Worm (Caenorhabditis elegans): ENCODE measurements around the gene Y119D3B.21.

The Y119D3B.21 gene

ce11 chrIII:1205421-1205820 is 9.4 kb upstream of the Y119D3B.21 start:
- no peak for TF ChIP-seq nhr-11 (tag; optimal IDR thresholded peaks at IDR 0.05)
- TF ChIP-seq ama-1 (optimal IDR thresholded peaks at IDR 0.05) = no peak

ce11 chrIII:1206331-1206730 is 8.5 kb upstream of the Y119D3B.21 start:
- TF ChIP-seq R02D3.7 (tag; optimal IDR thresholded peaks at IDR 0.05) (no peak), ceh-28 (tag; optimal IDR thresholded peaks at IDR 0.05) (peak; percentile 81)

DNA sequence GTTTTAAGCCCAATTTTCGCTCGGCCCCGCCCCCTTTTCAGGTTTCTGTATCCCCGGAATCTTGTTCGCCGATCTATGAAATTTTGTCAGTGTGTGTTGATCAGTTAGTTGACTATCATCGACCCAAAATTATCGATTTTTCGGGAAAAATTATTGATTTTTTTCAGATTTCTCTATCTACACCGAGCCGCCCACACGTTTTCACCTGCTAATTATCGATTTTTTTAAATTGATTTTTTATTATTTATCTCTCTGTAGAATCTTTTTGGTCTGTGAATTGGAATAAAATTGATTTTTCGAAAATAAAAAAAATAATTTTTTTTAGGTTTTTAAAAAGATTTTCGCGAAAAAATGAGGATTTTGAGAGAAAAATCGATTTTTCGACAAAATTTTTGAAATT is 7.8 kb upstream of the Y119D3B.21 start:
- TF ChIP-seq ceh-28 (tag; optimal IDR thresholded peaks at IDR 0.05) = peak; percentile 83
- no peak for TF ChIP-seq daf-12 (tag; optimal IDR thresholded peaks at IDR 0.05)

- TF ChIP-seq ceh-82 (tag; optimal IDR thresholded peaks at IDR 0.05) (no peak), nhr-25 (tag; optimal IDR thresholded peaks at IDR 0.05) (peak; percentile 9), nfya-1 (tag; optimal IDR thresholded peaks at IDR 0.05; ENCODE audit: insufficient read depth) (peak; percentile 6), lin-15B (tag; optimal IDR thresholded peaks at IDR 0.05) (peak; percentile 67), elt-2 (tag; optimal IDR thresholded peaks at IDR 0.05) (no peak), hmg-11 (tag; optimal IDR thresholded peaks at IDR 0.05) (peak; percentile 24), elt-1 (tag; optimal IDR thresholded peaks at IDR 0.05) (no peak), egl-5 (tag; optimal IDR thresholded peaks at IDR 0.05) (peak; percentile 61), pha-4 (tag; optimal IDR thresholded peaks at IDR 0.05) (peak; percentile 32), egl-27 (tag; optimal IDR thresholded peaks at IDR 0.05) (no peak)
Measured at ce11 chrIII:1207852-1208251, 6.9 kb upstream of the Y119D3B.21 start, which contains the start of gene orc-3. TSS of gene orc-3 (plus strand) at chrIII:1208133.

DNA sequence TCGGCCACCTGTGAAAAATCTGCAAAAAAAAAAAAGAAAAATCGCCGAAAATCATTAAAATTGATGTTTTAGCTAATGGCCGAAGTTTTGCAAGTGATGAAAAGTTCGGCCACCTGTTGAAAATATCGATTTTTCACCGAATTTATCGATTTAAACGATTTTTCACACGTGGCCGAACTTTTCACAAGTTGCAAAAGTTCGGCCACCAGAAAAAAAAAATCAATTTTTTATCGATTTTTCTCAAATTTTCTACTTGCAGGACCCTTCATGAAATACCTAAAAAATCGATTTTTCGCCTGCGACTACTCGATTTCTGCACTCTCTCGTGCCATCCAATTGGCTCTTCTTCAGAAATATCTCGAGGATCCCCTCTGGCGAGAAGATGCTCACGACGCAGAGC is 4.2 kb upstream of the Y119D3B.21 start:
- TF ChIP-seq tbx-2 (tag; optimal IDR thresholded peaks at IDR 0.05) = no peak
- peak; percentile 62 for TF ChIP-seq ceh-28 (tag; optimal IDR thresholded peaks at IDR 0.05)

ce11 chrIII:1214121-1214673 is 603 bp upstream of the Y119D3B.21 start:
- no peak for TF ChIP-seq sea-2 (GFP tag; optimal IDR thresholded peaks at IDR 0.05)
- no peak for TF ChIP-seq unc-39 (tag; optimal IDR thresholded peaks at IDR 0.05)
- TF ChIP-seq nhr-67 (tag; optimal IDR thresholded peaks at IDR 0.05) = no peak
- TF ChIP-seq elt-3 (tag; optimal IDR thresholded peaks at IDR 0.05) = no peak
- no peak for TF ChIP-seq R02D3.7 (tag; optimal IDR thresholded peaks at IDR 0.05)
- no peak for TF ChIP-seq nhr-25 (tag; optimal IDR thresholded peaks at IDR 0.05)
- no peak for TF ChIP-seq ama-1 (optimal IDR thresholded peaks at IDR 0.05)
- TF ChIP-seq ceh-16 (tag; optimal IDR thresholded peaks at IDR 0.05) = no peak
- TF ChIP-seq nfya-1 (tag; optimal IDR thresholded peaks at IDR 0.05; ENCODE audit: insufficient read depth) = no peak
- no peak for TF ChIP-seq nhr-11 (tag; optimal IDR thresholded peaks at IDR 0.05)
- no peak for TF ChIP-seq tbx-2 (tag; optimal IDR thresholded peaks at IDR 0.05)
- TF ChIP-seq ceh-9 (tag; optimal IDR thresholded peaks at IDR 0.05) = no peak
- no peak for TF ChIP-seq daf-12 (tag; optimal IDR thresholded peaks at IDR 0.05)

DNA sequence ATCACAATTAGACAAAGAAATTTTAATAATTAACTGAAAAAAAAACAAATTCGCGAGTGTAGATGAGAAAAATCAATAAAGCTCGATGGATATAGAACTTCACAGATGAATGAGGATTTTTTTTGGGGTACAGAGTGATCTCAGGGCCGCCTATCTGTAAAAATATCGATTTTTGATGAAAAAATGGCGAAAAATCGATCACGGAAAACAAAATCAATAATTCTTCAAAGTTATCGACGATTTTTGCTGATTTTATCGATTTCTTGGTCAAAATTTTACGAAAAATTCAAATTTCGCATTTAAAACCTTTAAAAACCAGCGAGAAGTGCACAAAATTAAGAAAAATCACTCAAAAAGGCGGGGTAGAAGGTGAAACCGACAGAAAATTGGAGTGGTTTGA is 1.3 kb downstream of the Y119D3B.21 start:
- TF ChIP-seq ceh-28 (tag; optimal IDR thresholded peaks at IDR 0.05) (peak; percentile 63), elt-3 (tag; optimal IDR thresholded peaks at IDR 0.05) (no peak)

- TF ChIP-seq hmg-11 (tag; optimal IDR thresholded peaks at IDR 0.05) (no peak), lin-15B (tag; optimal IDR thresholded peaks at IDR 0.05) (peak; percentile 11), elt-1 (tag; optimal IDR thresholded peaks at IDR 0.05) (no peak), elt-2 (tag; optimal IDR thresholded peaks at IDR 0.05) (peak; percentile 13), nhr-28 (tag; optimal IDR thresholded peaks at IDR 0.05) (no peak), nfya-1 (tag; optimal IDR thresholded peaks at IDR 0.05; ENCODE audit: insufficient read depth) (peak; percentile 27), pha-4 (tag; optimal IDR thresholded peaks at IDR 0.05) (peak; percentile 4), aly-2 (tag; optimal IDR thresholded peaks at IDR 0.05) (no peak)
Measured at ce11 chrIII:1218221-1218620, 3.4 kb downstream of the Y119D3B.21 start.

- TF ChIP-seq ZK546.5 (tag; optimal IDR thresholded peaks at IDR 0.05) (no peak), nhr-76 (tag; optimal IDR thresholded peaks at IDR 0.05) (no peak), lin-15B (tag; optimal IDR thresholded peaks at IDR 0.05) (no peak), zag-1 (tag; optimal IDR thresholded peaks at IDR 0.05) (no peak), nhr-67 (tag; optimal IDR thresholded peaks at IDR 0.05) (no peak), nhr-12 (tag; optimal IDR thresholded peaks at IDR 0.05) (no peak), mdl-1 (tag; optimal IDR thresholded peaks at IDR 0.05) (no peak), hmg-11 (tag; optimal IDR thresholded peaks at IDR 0.05) (no peak), nhr-237 (tag; optimal IDR thresholded peaks at IDR 0.05) (no peak)
Measured at ce11 chrIII:1218998-1219397, 4.2 kb downstream of the Y119D3B.21 start.
